Worm (Caenorhabditis elegans) whole organism, L2 larva: Measurements from ENCODE around the gene M03F8.1.

Experiments used
- C34F6.9 ChIP-seq: fragments of 150-350 bp; optimal IDR thresholded peaks from 2 replicates; lab custom pipeline; 2014; ENCODE audit warnings: missing biosample characterization, missing genetic modification characterization
- F13H6.1 ChIP-seq: sonication (generic microtip); optimal IDR thresholded peaks from 2 replicates; lab custom pipeline; 2016; ENCODE audit warnings: missing genetic modification characterization, missing compliant biosample characterization
- R02D3.7 ChIP-seq: fragments of 150-350 bp; optimal IDR thresholded peaks from 2 replicates; lab custom pipeline; 2014; ENCODE audit warnings: missing biosample characterization, missing genetic modification characterization
- Y55F3AM.14 ChIP-seq: fragments of 200-800 bp; sonication (Bioruptor generic); optimal IDR thresholded peaks from 2 replicates; lab custom pipeline; 2018; ENCODE audit warnings: mild to moderate bottlenecking, missing genetic modification characterization, missing compliant biosample characterization
- ZK546.5 ChIP-seq: sonication (generic microtip); optimal IDR thresholded peaks from 2 replicates; lab custom pipeline; 2017; ENCODE audit warnings: missing biosample characterization, missing genetic modification characterization
- aly-2 ChIP-seq: fragments of 150-350 bp; optimal IDR thresholded peaks from 2 replicates; lab custom pipeline; 2014; ENCODE audit warnings: missing biosample characterization, missing genetic modification characterization
- ama-1 ChIP-seq: fragments of 150-350 bp; optimal IDR thresholded peaks from 2 replicates; lab custom pipeline; 2018; ENCODE audit warnings: inconsistent platforms
- blmp-1 ChIP-seq: sonication (generic microtip); optimal IDR thresholded peaks from 2 replicates; lab custom pipeline; 2017; ENCODE audit warnings: missing genetic modification characterization, mild to moderate bottlenecking, missing compliant biosample characterization, antibody characterized with exemption, moderate library complexity; ENCODE audit not compliant: insufficient read depth
- ceh-16 ChIP-seq: fragments of 150-350 bp; optimal IDR thresholded peaks from 2 replicates; lab custom pipeline; 2014; ENCODE audit warnings: missing biosample characterization, missing genetic modification characterization
- ceh-82 ChIP-seq: fragments of 150-350 bp; optimal IDR thresholded peaks from 2 replicates; lab custom pipeline; 2014; ENCODE audit warnings: missing biosample characterization, missing genetic modification characterization
- crh-2 ChIP-seq: sonication (generic microtip); optimal IDR thresholded peaks from 2 replicates; lab custom pipeline; 2017; ENCODE audit warnings: missing biosample characterization, missing genetic modification characterization
- egl-27 ChIP-seq: sonication (generic microtip); optimal IDR thresholded peaks from 3 replicates; lab custom pipeline; 2017; ENCODE audit warnings: missing biosample characterization, missing genetic modification reagents, missing genetic modification characterization
- elt-1 ChIP-seq: fragments of 150-350 bp; optimal IDR thresholded peaks from 2 replicates; lab custom pipeline; 2014; ENCODE audit warnings: missing biosample characterization, missing genetic modification characterization
- elt-3 ChIP-seq: sonication (generic microtip); optimal IDR thresholded peaks from 2 replicates; lab custom pipeline; 2017; ENCODE audit warnings: missing biosample characterization, missing genetic modification characterization
- fos-1 ChIP-seq: fragments of 150-350 bp; optimal IDR thresholded peaks from 2 replicates; lab custom pipeline; 2014; ENCODE audit warnings: missing biosample characterization, missing genetic modification characterization
- gmeb-1 ChIP-seq: fragments of 150-350 bp; optimal IDR thresholded peaks from 2 replicates; lab custom pipeline; 2014; ENCODE audit warnings: missing biosample characterization, missing genetic modification characterization
- lin-11 ChIP-seq: fragments of 150-350 bp; sonication (generic microtip); optimal IDR thresholded peaks from 2 replicates; lab custom pipeline; 2014; ENCODE audit warnings: missing biosample characterization, missing genetic modification characterization, inconsistent platforms, mixed read lengths
- lin-13 ChIP-seq: fragments of 150-350 bp; optimal IDR thresholded peaks from 2 replicates; lab custom pipeline; 2014; ENCODE audit warnings: missing biosample characterization, missing genetic modification reagents, missing genetic modification characterization
- lin-39 ChIP-seq: fragments of 150-350 bp; optimal IDR thresholded peaks from 2 replicates; lab custom pipeline; 2014; ENCODE audit warnings: missing biosample characterization, missing genetic modification reagents, missing genetic modification characterization
- lsy-2 ChIP-seq, 2 experiments: fragments of 150-350 bp in 1 of 2; sonication (generic microtip) in 1 of 2; optimal IDR thresholded peaks; 2 replicates each; lab custom pipeline; 2014 to 2017; ENCODE audit warnings: missing biosample characterization in 2 of 2, missing genetic modification characterization in 2 of 2
- mab-5 ChIP-seq: fragments of 150-350 bp; optimal IDR thresholded peaks from 2 replicates; lab custom pipeline; 2014; ENCODE audit warnings: missing biosample characterization, missing genetic modification characterization
- mdl-1 ChIP-seq, 2 experiments: fragments of 150-350 bp in 1 of 2; sonication (generic microtip) in 1 of 2; optimal IDR thresholded peaks; 2 replicates each; lab custom pipeline; 2017; ENCODE audit warnings: missing biosample characterization in 2 of 2, missing genetic modification characterization in 2 of 2
- nhr-10 ChIP-seq: sonication (generic microtip); optimal IDR thresholded peaks from 2 replicates; lab custom pipeline; 2017; ENCODE audit warnings: missing biosample characterization, missing genetic modification characterization
- nhr-11 ChIP-seq: fragments of 150-350 bp; optimal IDR thresholded peaks from 2 replicates; lab custom pipeline; 2014; ENCODE audit warnings: missing biosample characterization, missing genetic modification characterization
- nhr-12 ChIP-seq: fragments of 150-350 bp; optimal IDR thresholded peaks from 2 replicates; lab custom pipeline; 2014; ENCODE audit warnings: missing biosample characterization, missing genetic modification characterization
- nhr-129 ChIP-seq: fragments of 150-350 bp; optimal IDR thresholded peaks from 2 replicates; lab custom pipeline; 2014; ENCODE audit warnings: missing biosample characterization, missing genetic modification characterization
- nhr-21 ChIP-seq: fragments of 150-350 bp; optimal IDR thresholded peaks from 2 replicates; lab custom pipeline; 2014; ENCODE audit warnings: missing biosample characterization, missing genetic modification characterization
- nhr-23 ChIP-seq: fragments of 150-350 bp; optimal IDR thresholded peaks from 2 replicates; lab custom pipeline; 2014; ENCODE audit warnings: missing biosample characterization, missing genetic modification reagents, missing genetic modification characterization
- nhr-237 ChIP-seq: fragments of 150-350 bp; optimal IDR thresholded peaks from 2 replicates; lab custom pipeline; 2014; ENCODE audit warnings: missing biosample characterization, missing genetic modification characterization
- nhr-25 ChIP-seq: fragments of 150-350 bp; sonication (generic microtip); optimal IDR thresholded peaks from 3 replicates; lab custom pipeline; 2014; ENCODE audit warnings: missing biosample characterization, missing genetic modification characterization
- nhr-6 ChIP-seq: fragments of 150-350 bp; optimal IDR thresholded peaks from 2 replicates; lab custom pipeline; 2014; ENCODE audit warnings: missing biosample characterization, missing genetic modification characterization
- nhr-77 ChIP-seq: fragments of 150-350 bp; optimal IDR thresholded peaks from 2 replicates; lab custom pipeline; 2014; ENCODE audit warnings: missing biosample characterization, missing genetic modification characterization
- peb-1 ChIP-seq: fragments of 150-350 bp; optimal IDR thresholded peaks from 2 replicates; lab custom pipeline; 2014; ENCODE audit warnings: missing biosample characterization, missing genetic modification characterization
- sem-4 ChIP-seq: fragments of 150-350 bp; optimal IDR thresholded peaks from 2 replicates; lab custom pipeline; 2014; ENCODE audit warnings: missing biosample characterization, missing genetic modification reagents, missing genetic modification characterization
- skn-1 ChIP-seq: sonication (generic microtip); optimal IDR thresholded peaks from 2 replicates; lab custom pipeline; 2017; ENCODE audit warnings: missing biosample characterization, missing genetic modification characterization
- sma-3 ChIP-seq: sonication (generic microtip); optimal IDR thresholded peaks from 2 replicates; lab custom pipeline; 2016; ENCODE audit warnings: missing genetic modification reagents, missing genetic modification characterization, missing compliant biosample characterization
- snpc-4 ChIP-seq: fragments of 150-350 bp; optimal IDR thresholded peaks from 2 replicates; lab custom pipeline; 2014; ENCODE audit warnings: missing biosample characterization, missing genetic modification characterization
- unc-39 ChIP-seq: fragments of 150-350 bp; optimal IDR thresholded peaks from 2 replicates; lab custom pipeline; 2014; ENCODE audit warnings: missing biosample characterization, missing genetic modification characterization
- unc-55 ChIP-seq: fragments of 150-350 bp; sonication (generic microtip); optimal IDR thresholded peaks from 3 replicates; lab custom pipeline; 2014; ENCODE audit warnings: missing biosample characterization, missing genetic modification reagents, missing genetic modification characterization
- unc-62 ChIP-seq: fragments of 150-350 bp; optimal IDR thresholded peaks from 2 replicates; lab custom pipeline; 2014; ENCODE audit warnings: missing biosample characterization, missing genetic modification reagents, missing genetic modification characterization
- zag-1 ChIP-seq: fragments of 150-350 bp; optimal IDR thresholded peaks from 2 replicates; lab custom pipeline; 2014; ENCODE audit warnings: missing biosample characterization, missing genetic modification characterization
- ztf-1 ChIP-seq: fragments of 200-800 bp; sonication (Bioruptor generic); conservative IDR thresholded peaks from 2 replicates; pipeline ENCODE4 v1.3.6; 2022; ENCODE audit warnings: missing genetic modification characterization, missing compliant biosample characterization
- ztf-11 ChIP-seq: sonication (generic microtip); optimal IDR thresholded peaks from 2 replicates; lab custom pipeline; 2017; ENCODE audit warnings: missing biosample characterization, missing genetic modification characterization
- ztf-4 ChIP-seq: fragments of 150-350 bp; optimal IDR thresholded peaks from 2 replicates; lab custom pipeline; 2014; ENCODE audit warnings: missing biosample characterization, missing genetic modification characterization

The M03F8.1 gene

DNA sequence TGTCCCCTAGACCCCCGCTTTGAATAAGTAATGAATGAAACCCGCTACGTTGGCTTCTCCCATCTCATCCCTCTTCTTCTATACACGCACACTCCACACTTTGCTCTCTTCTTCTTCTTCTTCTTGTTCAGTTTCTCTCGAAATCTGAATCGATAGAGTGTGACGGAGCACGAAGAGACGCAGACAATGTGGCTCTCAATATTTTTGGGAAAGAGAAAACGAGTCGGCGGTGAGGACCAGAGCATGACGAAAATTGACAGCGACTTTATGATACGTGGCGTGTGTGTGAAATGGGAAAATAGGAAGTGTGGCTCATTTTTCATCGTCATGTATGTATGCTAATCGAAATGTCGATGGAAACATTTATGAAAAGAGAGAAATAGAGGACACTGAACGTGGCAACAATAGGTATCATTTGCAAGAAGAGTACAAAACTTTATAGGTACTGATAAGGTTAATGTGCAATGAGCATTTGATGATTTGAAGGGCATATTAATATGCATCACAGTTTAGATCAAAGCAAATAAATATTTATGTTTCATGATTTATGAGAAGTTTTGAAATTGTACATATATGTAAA, 40.3 kb downstream of the M03F8.1 start (continued):
- no peak for TF ChIP-seq ztf-4
- TF ChIP-seq, all 48 proteins: peak for 13

ce11 chrV:5995598-5995997, 44.4 kb downstream of the M03F8.1 start:
- TF ChIP-seq gmeb-1 (tag; lab: Kevin White, UChicago) (no peak), nhr-10 (tag; lab: Kevin White, UChicago) (no peak), unc-62 (GFP tag; lab: Kevin White, UChicago) (no peak), nhr-6 (tag; lab: Kevin White, UChicago) (no peak), nhr-237 (tag; lab: Kevin White, UChicago) (no peak), nhr-129 (tag; lab: Kevin White, UChicago) (no peak), R02D3.7 (no peak), elt-3 (tag; lab: Kevin White, UChicago) (no peak), skn-1 (tag; lab: Kevin White, UChicago) (no peak), ceh-82 (tag; lab: Kevin White, UChicago) (no peak), crh-2 (tag; lab: Kevin White, UChicago) (no peak), F13H6.1 (tag; lab: Kevin White, UChicago) (no peak), snpc-4 (tag; lab: Kevin White, UChicago) (no peak), aly-2 (tag; lab: Kevin White, UChicago) (no peak), fos-1 (no peak), sma-3 (GFP tag; lab: Kevin White, UChicago) (no peak), nhr-12 (no peak), zag-1 (tag; lab: Kevin White, UChicago) (no peak)
- TF ChIP-seq, all 48 proteins: peak for 0

- TF ChIP-seq nhr-237 (tag; lab: Kevin White, UChicago) (no peak), Y55F3AM.14 (no peak), peb-1 (tag; lab: Kevin White, UChicago) (no peak), unc-39 (no peak), snpc-4 (tag; lab: Kevin White, UChicago) (no peak), ZK546.5 (tag; lab: Kevin White, UChicago) (no peak)
Observed at ce11 chrV:5996114-5996513, 44.9 kb downstream of the M03F8.1 start, which contains the start of gene cpg-4. cpg-4 (plus strand) TSS chrV:5996416.

- peak; percentile 82 for TF ChIP-seq sem-4 (tag; lab: Kevin White, UChicago)
- TF ChIP-seq nhr-23 = no peak
- peak; percentile 95 for TF ChIP-seq nhr-25 (tag; lab: Kevin White, UChicago)
- TF ChIP-seq ama-1 (lab: Kevin White, UChicago) = no peak
- peak; percentile 97 for TF ChIP-seq F13H6.1 (tag; lab: Kevin White, UChicago)
- TF ChIP-seq unc-55 = peak; percentile 90
- peak; percentile 96 for TF ChIP-seq nhr-21 (tag; lab: Kevin White, UChicago)
- peak; percentile 61 for TF ChIP-seq nhr-10 (tag; lab: Kevin White, UChicago)
- peak; percentile 32 for TF ChIP-seq peb-1 (tag; lab: Kevin White, UChicago)
- no peak for TF ChIP-seq aly-2 (tag; lab: Kevin White, UChicago)
- TF ChIP-seq unc-39 = no peak
- no peak for TF ChIP-seq R02D3.7
- peak; percentile 95 for TF ChIP-seq C34F6.9 (tag; lab: Kevin White, UChicago)
- no peak for TF ChIP-seq ztf-1 (GFP tag; lab: Robert Waterston, UW)
- peak; percentile 73 to 91 for TF ChIP-seq lsy-2 (tag; optimal IDR thresholded peaks at IDR 0.05; lab: Kevin White, UChicago)
- TF ChIP-seq lin-13 = peak; percentile 67
- TF ChIP-seq ztf-11 (tag; lab: Kevin White, UChicago) = no peak
- no peak for TF ChIP-seq elt-3 (tag; lab: Kevin White, UChicago)
- peak; percentile 95 for TF ChIP-seq egl-27
- TF ChIP-seq unc-62 (GFP tag; lab: Kevin White, UChicago) = peak; percentile 91
- peak; percentile 100 for TF ChIP-seq blmp-1 (tag; lab: Kevin White, UChicago)
- peak; percentile 83 to 87 for TF ChIP-seq mdl-1 (tag; optimal IDR thresholded peaks at IDR 0.05; lab: Kevin White, UChicago)
- peak; percentile 72 for TF ChIP-seq gmeb-1 (tag; lab: Kevin White, UChicago)
- peak; percentile 10 for TF ChIP-seq nhr-12
- no peak for TF ChIP-seq lin-39 (tag; lab: Kevin White, UChicago)
- TF ChIP-seq zag-1 (tag; lab: Kevin White, UChicago) = no peak
- no peak for TF ChIP-seq skn-1 (tag; lab: Kevin White, UChicago)
- TF ChIP-seq mab-5 = no peak
- peak; percentile 62 for TF ChIP-seq snpc-4 (tag; lab: Kevin White, UChicago)
- TF ChIP-seq nhr-11 (tag; lab: Kevin White, UChicago) = peak; percentile 9
- peak; percentile 98 for TF ChIP-seq crh-2 (tag; lab: Kevin White, UChicago)
- TF ChIP-seq lin-11 = peak; percentile 67
- TF ChIP-seq ztf-4 = peak; percentile 97
- TF ChIP-seq ceh-82 (tag; lab: Kevin White, UChicago) = peak; percentile 7
- no peak for TF ChIP-seq elt-1 (tag; lab: Kevin White, UChicago)
- TF ChIP-seq fos-1 = no peak
- TF ChIP-seq nhr-77 (tag; lab: Kevin White, UChicago) = peak; percentile 71
- peak; percentile 80 for TF ChIP-seq ceh-16 (tag; lab: Kevin White, UChicago)
- no peak for TF ChIP-seq ZK546.5 (tag; lab: Kevin White, UChicago)
Observed at ce11 chrV:6000368-6000802, 49.2 kb downstream of the M03F8.1 start.
